Fruit fly (Drosophila melanogaster): ENCODE data around the gene OtopLa.

The OtopLa gene

DNA sequence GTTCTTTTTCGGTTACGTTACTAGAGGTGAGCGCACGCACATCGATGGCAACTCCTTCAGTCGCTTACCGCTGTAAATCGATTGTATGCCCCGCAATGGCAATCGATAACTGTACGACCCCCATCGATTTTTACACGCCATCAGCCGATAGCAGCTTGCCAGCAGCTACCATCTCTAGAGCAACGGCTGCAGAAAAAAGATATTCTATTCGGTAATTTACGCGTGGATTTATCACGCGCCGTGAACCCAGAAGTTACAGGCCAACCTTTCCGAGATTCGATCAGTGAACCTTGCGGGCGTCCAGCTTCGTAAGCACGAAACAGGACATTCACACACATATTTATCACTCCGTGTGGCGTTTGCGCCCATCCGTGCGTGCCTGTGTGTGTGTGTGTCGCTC is 17.6 kb upstream of the OtopLa start, which contains the start of the genes Sirt4 and CG4119 (continued):
- TF ChIP-seq CoRest (tag; optimal IDR thresholded peaks at IDR 0.05) (peak; percentile 14), Lim3 (GFP tag; IDR thresholded peaks at IDR 0.05) (no peak), tio (GFP tag; optimal IDR thresholded peaks at IDR 0.05) (no peak), sr (GFP tag; IDR thresholded peaks at IDR 0.05) (no peak), Dip2 (GFP tag; IDR thresholded peaks at IDR 0.05) (no peak), ase (GFP tag; IDR thresholded peaks at IDR 0.05) (no peak), her (GFP tag; optimal IDR thresholded peaks at IDR 0.05) (peak; percentile 41), tgo (GFP tag; IDR thresholded peaks at IDR 0.05) (no peak), Dref (GFP tag; IDR thresholded peaks at IDR 0.05) (peak; percentile 99), so (GFP tag; IDR thresholded peaks at IDR 0.05) (no peak), salm (tag; optimal IDR thresholded peaks at IDR 0.05) (no peak), Blimp-1 (GFP tag; optimal IDR thresholded peaks at IDR 0.05) (no peak), Usf (GFP tag; optimal IDR thresholded peaks at IDR 0.05) (no peak), CG32532 (GFP tag; IDR thresholded peaks at IDR 0.05) (peak; percentile 58; the same call in 1 of the 2 replicates), H2.0 (GFP tag; IDR thresholded peaks at IDR 0.05) (peak; percentile 5; the same call in 1 of the 2 replicates), NfI (GFP tag; optimal IDR thresholded peaks at IDR 0.05) (no peak), CG7928 (GFP tag; optimal IDR thresholded peaks at IDR 0.05) (no peak), tin (GFP tag; optimal IDR thresholded peaks at IDR 0.05) (peak; percentile 21), CG12219 (GFP tag; optimal IDR thresholded peaks at IDR 0.05) (no peak), HLH3B (GFP tag; IDR thresholded peaks at IDR 0.05) (no peak), slbo (GFP tag; IDR thresholded peaks at IDR 0.05) (peak; percentile 54; the same call in 1 of the 2 replicates), Bteb2 (GFP tag; optimal IDR thresholded peaks at IDR 0.05) (no peak), CG6765 (GFP tag; optimal IDR thresholded peaks at IDR 0.05) (no peak), CG9727 (GFP tag; optimal IDR thresholded peaks at IDR 0.05) (peak; percentile 9), Doc2 (GFP tag; IDR thresholded peaks at IDR 0.05) (no peak), Adf1 (GFP tag; IDR thresholded peaks at IDR 0.05) (peak; percentile 72), vfl (GFP tag; optimal IDR thresholded peaks at IDR 0.05) (no peak), pho (GFP tag; optimal IDR thresholded peaks at IDR 0.05) (no peak), CG14710 (tag; optimal IDR thresholded peaks at IDR 0.05) (peak; percentile 40), CG14050 (GFP tag; IDR thresholded peaks at IDR 0.05) (no peak), HLH4C (GFP tag; IDR thresholded peaks at IDR 0.05; ENCODE audit: partially characterized antibody) (peak; percentile 97), CG7271 (tag; optimal IDR thresholded peaks at IDR 0.05) (no peak), CG5953 (GFP tag; IDR thresholded peaks at IDR 0.05) (no peak), ab (GFP tag; optimal IDR thresholded peaks at IDR 0.05) (no peak), CrebB (tag; optimal IDR thresholded peaks at IDR 0.05) (no peak), CG7786 (GFP tag; optimal IDR thresholded peaks at IDR 0.05) (peak; percentile 19), CG12769 (tag; optimal IDR thresholded peaks at IDR 0.05) (no peak), nerfin-1 (tag; optimal IDR thresholded peaks at IDR 0.05) (peak; percentile 31), CG9437 (GFP tag; optimal IDR thresholded peaks at IDR 0.05) (peak; percentile 97), pfk (GFP tag; optimal IDR thresholded peaks at IDR 0.05) (no peak), CG17612 (GFP tag; IDR thresholded peaks at IDR 0.05) (no peak), CG4360 (GFP tag; IDR thresholded peaks at IDR 0.05) (no peak), btn (GFP tag; optimal IDR thresholded peaks at IDR 0.05) (no peak), onecut (GFP tag; IDR thresholded peaks at IDR 0.05) (peak; percentile 81), CG13287 (GFP tag; IDR thresholded peaks at IDR 0.05; ENCODE audit: partially characterized antibody) (peak; percentile 96), CHES-1-like (GFP tag; optimal IDR thresholded peaks at IDR 0.05) (peak; percentile 21), croc (GFP tag; conservative IDR thresholded peaks at IDR 0.05) (no peak), Aef1 (GFP tag; IDR thresholded peaks at IDR 0.05) (no peak), CG17912 (GFP tag; optimal IDR thresholded peaks at IDR 0.05) (no peak), eyg (GFP tag; optimal IDR thresholded peaks at IDR 0.05) (no peak), B-H1 (GFP tag; IDR thresholded peaks at IDR 0.05) (no peak), CG34376 (GFP tag; optimal IDR thresholded peaks at IDR 0.05) (peak; percentile 40), CG33213 (GFP tag; optimal IDR thresholded peaks at IDR 0.05) (peak; percentile 25)
